Fruit fly (Drosophila melanogaster) whole organism, embryonic: ENCODE data around the gene Abca3.

ENCODE experiments used
- Abd-B ChIP-seq: fragments of 200-800 bp; sonication (Bioruptor generic); optimal IDR thresholded peaks from 2 replicates; lab custom pipeline; 2018; ENCODE audit warnings: missing biosample characterization, mild to moderate bottlenecking, missing genetic modification characterization, moderate library complexity
- Atf3 ChIP-seq: fragments of 200-800 bp; sonication (Bioruptor generic); optimal IDR thresholded peaks from 3 replicates; lab custom pipeline; 2016; ENCODE audit warnings: missing biosample characterization, missing genetic modification characterization
- BtbVII ChIP-seq: fragments of 200-800 bp; sonication (Bioruptor generic); optimal IDR thresholded peaks from 3 replicates; lab custom pipeline; 2017; ENCODE audit warnings: missing biosample characterization, mild to moderate bottlenecking, missing genetic modification characterization
- CG10462 ChIP-seq: fragments of 200-800 bp; sonication (Bioruptor generic); optimal IDR thresholded peaks from 2 replicates; lab custom pipeline; 2016; ENCODE audit warnings: missing biosample characterization, missing genetic modification characterization
- CG11085 ChIP-seq: fragments of 200-800 bp; sonication (Bioruptor generic); IDR thresholded peaks from 2 replicates; pipeline ENCODE4 v1.3.6; 2022; ENCODE audit warnings: missing biosample characterization, missing genetic modification characterization
- CG12769 ChIP-seq: fragments of 200-800 bp; sonication (Bioruptor generic); optimal IDR thresholded peaks from 2 replicates; lab custom pipeline; 2019; ENCODE audit warnings: missing biosample characterization, mild to moderate bottlenecking, missing genetic modification characterization, moderate library complexity
- CG17186 ChIP-seq: fragments of 200-800 bp; sonication (Bioruptor generic); optimal IDR thresholded peaks from 3 replicates; lab custom pipeline; 2017; ENCODE audit warnings: missing biosample characterization, missing genetic modification reagents, missing genetic modification characterization
- CG17328 ChIP-seq: fragments of 200-800 bp; sonication (Bioruptor generic); IDR thresholded peaks from 2 replicates; pipeline ENCODE4 v1.3.6; 2022; ENCODE audit warnings: missing biosample characterization, missing genetic modification characterization
- CG17385 ChIP-seq: fragments of 200-800 bp; sonication (Bioruptor generic); optimal IDR thresholded peaks from 3 replicates; lab custom pipeline; 2018; ENCODE audit warnings: missing biosample characterization, mild to moderate bottlenecking, missing genetic modification characterization
- CG17612 ChIP-seq: fragments of 200-800 bp; sonication (Bioruptor generic); IDR thresholded peaks from 2 replicates; pipeline ENCODE4 v1.3.6; 2022; ENCODE audit warnings: missing biosample characterization, missing genetic modification characterization
- CG18476 ChIP-seq: fragments of 200-800 bp; sonication (Bioruptor generic); optimal IDR thresholded peaks from 2 replicates; lab custom pipeline; 2016; ENCODE audit warnings: missing biosample characterization, mild to moderate bottlenecking, missing genetic modification characterization
- CG31224 ChIP-seq: fragments of 200-800 bp; sonication (Bioruptor generic); IDR thresholded peaks from 2 replicates; pipeline ENCODE4 v1.3.6; 2022; ENCODE audit warnings: missing biosample characterization, missing genetic modification characterization
- CG31365 ChIP-seq: fragments of 200-800 bp; sonication (Bioruptor generic); optimal IDR thresholded peaks from 2 replicates; lab custom pipeline; 2018; ENCODE audit warnings: missing biosample characterization, mild to moderate bottlenecking, missing genetic modification characterization
- CG34376 ChIP-seq: fragments of 200-800 bp; sonication (Bioruptor generic); optimal IDR thresholded peaks from 2 replicates; lab custom pipeline; 2018; ENCODE audit warnings: missing biosample characterization, mild to moderate bottlenecking, missing genetic modification characterization
- CG6272 ChIP-seq: fragments of 200-800 bp; sonication (Bioruptor generic); IDR thresholded peaks from 2 replicates; pipeline ENCODE4 v1.3.6; 2022; ENCODE audit warnings: missing biosample characterization, missing genetic modification characterization
- CG6791 ChIP-seq: fragments of 200-800 bp; sonication (Bioruptor generic); IDR thresholded peaks from 3 replicates; pipeline ENCODE4 v1.3.6; 2022; ENCODE audit warnings: missing biosample characterization, missing genetic modification characterization; ENCODE audit not compliant: partially characterized antibody
- CG7372 ChIP-seq: fragments of 200-800 bp; sonication (Bioruptor generic); IDR thresholded peaks from 2 replicates; pipeline ENCODE4 v1.3.6; 2022; ENCODE audit warnings: missing biosample characterization, missing genetic modification characterization
- CG9727 ChIP-seq: fragments of 200-800 bp; sonication (Bioruptor generic); optimal IDR thresholded peaks from 3 replicates; lab custom pipeline; 2017; ENCODE audit warnings: missing biosample characterization, mild to moderate bottlenecking, missing genetic modification characterization
- Dad ChIP-seq: fragments of 200-800 bp; sonication (Bioruptor generic); optimal IDR thresholded peaks from 3 replicates; lab custom pipeline; 2016; ENCODE audit warnings: missing biosample characterization, missing genetic modification characterization
- E2f1 ChIP-seq: fragments of 200-800 bp; sonication (Bioruptor generic); IDR thresholded peaks from 2 replicates; pipeline ENCODE4 v1.3.6; 2022; ENCODE audit warnings: missing biosample characterization, missing genetic modification characterization
- HHEX ChIP-seq: fragments of 200-800 bp; sonication (Bioruptor generic); optimal IDR thresholded peaks from 3 replicates; lab custom pipeline; 2017; ENCODE audit warnings: missing biosample characterization, mild to moderate bottlenecking, missing genetic modification characterization, missing genetic modification reagents
- Hmx ChIP-seq: fragments of 200-800 bp; sonication (Bioruptor generic); optimal IDR thresholded peaks from 2 replicates; lab custom pipeline; 2016; ENCODE audit warnings: missing biosample characterization, missing genetic modification characterization
- MBD-R2 ChIP-seq: fragments of 200-800 bp; sonication (Bioruptor generic); IDR thresholded peaks from 2 replicates; pipeline ENCODE4 v1.3.6; 2022; ENCODE audit warnings: missing biosample characterization, missing genetic modification characterization
- Nf-YC ChIP-seq: fragments of 200-800 bp; optimal IDR thresholded peaks from 3 replicates; lab custom pipeline; 2019; ENCODE audit warnings: missing biosample characterization, mild to moderate bottlenecking, missing genetic modification characterization, moderate library complexity
- Oaz ChIP-seq: fragments of 200-800 bp; sonication (Bioruptor generic); IDR thresholded peaks from 2 replicates; pipeline ENCODE4 v1.3.6; 2022; ENCODE audit warnings: missing biosample characterization, missing genetic modification characterization
- Sox102F ChIP-seq: fragments of 200-800 bp; sonication (Bioruptor generic); optimal IDR thresholded peaks from 2 replicates; lab custom pipeline; 2018; ENCODE audit warnings: missing biosample characterization, mild to moderate bottlenecking, missing genetic modification characterization, moderate library complexity
- Sry-β ChIP-seq: fragments of 200-800 bp; sonication (Bioruptor generic); optimal IDR thresholded peaks from 2 replicates; lab custom pipeline; 2018; ENCODE audit warnings: missing biosample characterization, mild to moderate bottlenecking, missing genetic modification characterization, moderate library complexity
- Usf ChIP-seq: fragments of 200-800 bp; sonication (Bioruptor generic); optimal IDR thresholded peaks from 2 replicates; lab custom pipeline; 2017; ENCODE audit warnings: missing genotype, missing biosample characterization, missing genetic modification characterization
- Xbp1 ChIP-seq: fragments of 200-800 bp; sonication (Bioruptor generic); optimal IDR thresholded peaks from 3 replicates; lab custom pipeline; 2016; ENCODE audit warnings: missing biosample characterization, mild to moderate bottlenecking, missing genetic modification characterization
- ab ChIP-seq: fragments of 200-800 bp; sonication (Bioruptor generic); optimal IDR thresholded peaks from 2 replicates; lab custom pipeline; 2016; ENCODE audit warnings: missing biosample characterization, missing genetic modification characterization
- abd-A ChIP-seq: fragments of 200-800 bp; sonication (Bioruptor generic); optimal IDR thresholded peaks from 3 replicates; lab custom pipeline; 2019; ENCODE audit warnings: missing biosample characterization, mild to moderate bottlenecking, missing genetic modification characterization, moderate library complexity
- bab2 ChIP-seq: fragments of 200-800 bp; sonication (Bioruptor generic); optimal IDR thresholded peaks from 2 replicates; lab custom pipeline; 2016; ENCODE audit warnings: missing biosample characterization, missing genetic modification characterization
- bigmax ChIP-seq: fragments of 200-800 bp; sonication (Bioruptor generic); optimal IDR thresholded peaks from 2 replicates; lab custom pipeline; 2018; ENCODE audit warnings: missing biosample characterization, mild to moderate bottlenecking, missing genetic modification characterization
- cg ChIP-seq: fragments of 200-800 bp; sonication (Bioruptor generic); optimal IDR thresholded peaks from 3 replicates; lab custom pipeline; 2019; ENCODE audit warnings: missing biosample characterization, mild to moderate bottlenecking, missing genetic modification characterization, moderate library complexity
- dm ChIP-seq: fragments of 200-800 bp; sonication (Bioruptor generic); optimal IDR thresholded peaks from 3 replicates; lab custom pipeline; 2016; ENCODE audit warnings: missing biosample characterization, missing genetic modification characterization
- gfzf ChIP-seq: fragments of 200-800 bp; sonication (Bioruptor generic); optimal IDR thresholded peaks from 2 replicates; lab custom pipeline; 2016; ENCODE audit warnings: missing biosample characterization, mild to moderate bottlenecking, missing genetic modification characterization, moderate library complexity
- gro ChIP-seq: fragments of 200-800 bp; sonication (Bioruptor generic); optimal IDR thresholded peaks from 2 replicates; lab custom pipeline; 2016; ENCODE audit warnings: missing biosample characterization, missing genetic modification characterization
- gsb-n ChIP-seq: fragments of 200-800 bp; sonication (Bioruptor generic); optimal IDR thresholded peaks from 3 replicates; lab custom pipeline; 2018; ENCODE audit warnings: missing biosample characterization, mild to moderate bottlenecking, missing genetic modification characterization
- jumu ChIP-seq: fragments of 200-800 bp; sonication (Bioruptor generic); optimal IDR thresholded peaks from 3 replicates; lab custom pipeline; 2016; ENCODE audit warnings: missing biosample characterization, missing genetic modification characterization
- nmo ChIP-seq: fragments of 200-800 bp; sonication (Bioruptor generic); optimal IDR thresholded peaks from 2 replicates; lab custom pipeline; 2018; ENCODE audit warnings: missing biosample characterization, mild to moderate bottlenecking, missing genetic modification characterization, moderate library complexity
- peb ChIP-seq: fragments of 200-800 bp; sonication (Bioruptor generic); IDR thresholded peaks from 2 replicates; pipeline ENCODE4 v1.3.6; 2022; ENCODE audit warnings: missing biosample characterization, missing genetic modification characterization
- pho ChIP-seq: fragments of 200-800 bp; sonication (Bioruptor generic); optimal IDR thresholded peaks from 2 replicates; lab custom pipeline; 2016; ENCODE audit warnings: missing biosample characterization, missing genetic modification characterization
- pros ChIP-seq: fragments of 200-800 bp; sonication (Bioruptor generic); optimal IDR thresholded peaks from 3 replicates; lab custom pipeline; 2019; ENCODE audit warnings: missing biosample characterization, mild to moderate bottlenecking, missing genetic modification characterization, moderate library complexity
- psq ChIP-seq: fragments of 200-800 bp; sonication (Bioruptor generic); optimal IDR thresholded peaks from 2 replicates; lab custom pipeline; 2017; ENCODE audit warnings: missing biosample characterization, missing genetic modification characterization
- ro ChIP-seq: fragments of 200-800 bp; sonication (Bioruptor generic); IDR thresholded peaks from 2 replicates; pipeline ENCODE4 v1.3.6; 2022; ENCODE audit warnings: missing biosample characterization, missing genetic modification characterization
- shn ChIP-seq: fragments of 200-800 bp; sonication (Bioruptor generic); optimal IDR thresholded peaks from 3 replicates; lab custom pipeline; 2016; ENCODE audit warnings: missing biosample characterization, missing genetic modification characterization
- sqz ChIP-seq: fragments of 200-800 bp; sonication (Bioruptor generic); optimal IDR thresholded peaks from 3 replicates; lab custom pipeline; 2018; ENCODE audit warnings: missing biosample characterization, mild to moderate bottlenecking, missing genetic modification characterization
- sr ChIP-seq: fragments of 200-800 bp; sonication (Bioruptor generic); IDR thresholded peaks from 3 replicates; pipeline ENCODE4 v1.3.6; 2022; ENCODE audit warnings: missing biosample characterization, missing genetic modification characterization
- tio ChIP-seq: fragments of 200-800 bp; sonication (Bioruptor generic); optimal IDR thresholded peaks from 2 replicates; lab custom pipeline; 2017; ENCODE audit warnings: missing biosample characterization, missing genetic modification characterization, inconsistent platforms
- trem ChIP-seq: fragments of 200-800 bp; optimal IDR thresholded peaks from 3 replicates; lab custom pipeline; 2019; ENCODE audit warnings: missing biosample characterization, mild to moderate bottlenecking, missing genetic modification characterization, moderate library complexity
- z ChIP-seq: fragments of 200-800 bp; sonication (Bioruptor generic); IDR thresholded peaks from 3 replicates; pipeline ENCODE4 v1.3.6; 2022; ENCODE audit warnings: missing biosample characterization, missing genetic modification characterization

The Abca3 gene

dm6 chrX:21339476-21339931, 33.0 kb upstream of the Abca3 start, which contains the start of the genes tty and fliI (continued):
- TF ChIP-seq tio (GFP tag; lab: Kevin White, UChicago) (no peak), CG18476 (peak; percentile 68), Sox102F (GFP tag; lab: Kevin White, UChicago) (peak; percentile 80), Hmx (no peak), ro (GFP tag; lab: Robert Waterston, UW) (peak; percentile 65), peb (GFP tag; lab: Robert Waterston, UW) (peak; percentile 76), pho (GFP tag; lab: Kevin White, UChicago) (peak; percentile 81), CG6272 (peak; percentile 89), MBD-R2 (GFP tag; lab: Robert Waterston, UW) (peak; percentile 89), jumu (GFP tag; lab: Kevin White, UChicago) (peak; percentile 85), CG34376 (GFP tag; lab: Kevin White, UChicago) (peak; percentile 58), Sry-β (no peak), bigmax (GFP tag; lab: Kevin White, UChicago) (peak; percentile 60), Usf (peak; percentile 27), z (0 out of 3 replicates have a peak, but pooled peaks have one; percentile 28), gro (peak; percentile 84), gfzf (GFP tag; lab: Kevin White, UChicago) (peak; percentile 88), CG10462 (GFP tag; lab: Kevin White, UChicago) (peak; percentile 66), sqz (GFP tag; lab: Kevin White, UChicago) (no peak), CG17328 (GFP tag; lab: Robert Waterston, UW) (peak; percentile 88), Dad (GFP tag; lab: Kevin White, UChicago) (peak; percentile 74), psq (GFP tag; lab: Kevin White, UChicago) (no peak), gsb-n (peak; percentile 70), CG7372 (GFP tag; lab: Robert Waterston, UW) (peak; percentile 83), dm (GFP tag; lab: Kevin White, UChicago) (peak; percentile 75), E2f1 (GFP tag; lab: Robert Waterston, UW) (peak; percentile 87), sr (GFP tag; lab: Robert Waterston, UW) (peak; percentile 52; the same call in 1 of the 3 replicates), shn (GFP tag; lab: Kevin White, UChicago) (peak; percentile 87), CG17385 (GFP tag; lab: Kevin White, UChicago) (peak; percentile 90), CG31365 (tag; lab: Kevin White, UChicago) (no peak), ab (GFP tag; lab: Kevin White, UChicago) (peak; percentile 24), CG12769 (tag; lab: Kevin White, UChicago) (peak; percentile 86), trem (tag; lab: Kevin White, UChicago) (peak; percentile 60), Nf-YC (tag; lab: Kevin White, UChicago) (peak; percentile 22), CG17186 (GFP tag; lab: Kevin White, UChicago) (peak; percentile 68), Abd-B (GFP tag; lab: Kevin White, UChicago) (peak; percentile 89), CG17612 (GFP tag; lab: Robert Waterston, UW) (peak; percentile 64; the same call in 1 of the 2 replicates), BtbVII (GFP tag; lab: Kevin White, UChicago) (peak; percentile 20), bab2 (GFP tag; lab: Kevin White, UChicago) (peak; percentile 81), abd-A (tag; lab: Kevin White, UChicago) (no peak), pros (GFP tag; lab: Kevin White, UChicago) (no peak), CG31224 (GFP tag; lab: Robert Waterston, UW) (peak; percentile 86), CG9727 (GFP tag; lab: Kevin White, UChicago) (peak; percentile 79), CG6791 (GFP tag; lab: Robert Waterston, UW) (0 out of 3 replicates have a peak, but pooled peaks have one; percentile 41), Atf3 (peak; percentile 76), CG11085 (GFP tag; lab: Robert Waterston, UW) (peak; percentile 83), HHEX (GFP tag; lab: Kevin White, UChicago) (peak; percentile 77), nmo (GFP tag; lab: Kevin White, UChicago) (peak; percentile 87), Oaz (GFP tag; lab: Robert Waterston, UW) (peak; percentile 68), cg (GFP tag; lab: Kevin White, UChicago) (no peak), Xbp1 (GFP tag; lab: Kevin White, UChicago) (peak; percentile 85)
